Fruit fly (Drosophila melanogaster): ENCODE results near the gene Gr93a.

- no peak for TF ChIP-seq insv (optimal IDR thresholded peaks at IDR 0.05)
- TF ChIP-seq Myc (optimal IDR thresholded peaks at IDR 0.05), result no peak
- TF ChIP-seq h (optimal IDR thresholded peaks at IDR 0.05), result no peak
- no peak for TF ChIP-seq Sin3A (optimal IDR thresholded peaks at IDR 0.05)
These were observed 26.1 kb downstream of the Gr93a start for dm6 chr3R:21858290-21858875.

Measured in Kc167 (cell line).